Worm (Caenorhabditis elegans): Measurements from ENCODE around the gene C48B4.7.

DNA sequence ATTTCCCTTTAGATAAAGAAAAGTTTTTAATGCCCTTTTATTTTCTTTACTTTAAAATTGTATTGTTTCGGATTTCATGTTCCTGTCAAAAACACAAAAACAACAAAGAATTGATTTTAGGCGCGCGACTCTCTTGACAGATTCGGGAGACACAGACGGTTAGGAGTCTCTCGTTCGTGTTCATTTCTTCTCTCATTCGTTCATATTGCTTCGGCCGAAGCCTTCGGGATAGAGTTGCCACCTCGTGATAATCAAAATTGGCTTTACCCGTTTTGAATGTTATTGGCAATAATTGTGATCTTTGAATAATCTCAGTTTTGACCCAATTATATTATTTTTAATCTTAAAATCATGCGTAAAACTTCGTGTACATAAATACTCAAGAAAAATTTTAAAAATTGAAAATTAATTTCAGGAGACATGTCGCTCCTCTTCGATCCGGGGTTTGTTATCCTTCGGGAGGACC lies 48.1 kb downstream of the C48B4.7 start, which contains the start of gene F55H2.5:
- TF ChIP-seq pha-4 (tag; optimal IDR thresholded peaks at IDR 0.05) (no peak), nhr-12 (tag; optimal IDR thresholded peaks at IDR 0.05) (no peak), cnd-1 (tag; optimal IDR thresholded peaks at IDR 0.05) (no peak), ces-1 (GFP tag; optimal IDR thresholded peaks at IDR 0.05) (no peak), ztf-11 (tag; optimal IDR thresholded peaks at IDR 0.05) (no peak), ceh-39 (tag; optimal IDR thresholded peaks at IDR 0.05) (no peak), unc-62 (GFP tag; optimal IDR thresholded peaks at IDR 0.05) (no peak), unc-39 (tag; optimal IDR thresholded peaks at IDR 0.05) (no peak), nhr-76 (tag; optimal IDR thresholded peaks at IDR 0.05) (no peak), ceh-43 (GFP tag; optimal IDR thresholded peaks at IDR 0.05) (no peak), lin-32 (GFP tag; optimal IDR thresholded peaks at IDR 0.05) (no peak)

Measured in whole organism, mixed stage, embryonic.